Fruit fly (Drosophila melanogaster) whole organism, embryonic: ENCODE results near the gene CG43307.

Source experiments
- BtbVII ChIP-seq: fragments of 200-800 bp; sonication (Bioruptor generic); optimal IDR thresholded peaks from 3 replicates; lab custom pipeline; 2017; ENCODE audit warnings: missing biosample characterization, mild to moderate bottlenecking, missing genetic modification characterization
- CG11085 ChIP-seq: fragments of 200-800 bp; sonication (Bioruptor generic); IDR thresholded peaks from 2 replicates; pipeline ENCODE4 v1.3.6; 2022; ENCODE audit warnings: missing biosample characterization, missing genetic modification characterization
- CG11247 ChIP-seq: fragments of 200-800 bp; sonication (Bioruptor generic); IDR thresholded peaks from 2 replicates; pipeline ENCODE4 v1.3.6; 2022; ENCODE audit warnings: missing biosample characterization, missing genetic modification characterization
- CG11504 ChIP-seq: fragments of 200-800 bp; sonication (Bioruptor generic); optimal IDR thresholded peaks from 3 replicates; lab custom pipeline; 2019; ENCODE audit warnings: missing biosample characterization, mild to moderate bottlenecking, missing genetic modification characterization, moderate library complexity
- CG11560 ChIP-seq: fragments of 200-800 bp; sonication (Bioruptor generic); IDR thresholded peaks from 3 replicates; pipeline ENCODE4 v1.3.6; 2022; ENCODE audit warnings: missing biosample characterization, missing genetic modification characterization
- CG12071 ChIP-seq: fragments of 200-800 bp; sonication (Bioruptor generic); optimal IDR thresholded peaks from 3 replicates; lab custom pipeline; 2018; ENCODE audit warnings: missing biosample characterization, mild to moderate bottlenecking, missing genetic modification characterization
- CG1529 ChIP-seq: fragments of 200-800 bp; sonication (Bioruptor generic); optimal IDR thresholded peaks from 3 replicates; lab custom pipeline; 2018; ENCODE audit warnings: missing biosample characterization, missing genetic modification characterization
- CG15479 ChIP-seq: fragments of 200-800 bp; sonication (Bioruptor generic); optimal IDR thresholded peaks from 3 replicates; lab custom pipeline; 2019; ENCODE audit warnings: missing biosample characterization, mild to moderate bottlenecking, missing genetic modification characterization, moderate library complexity
- CG17186 ChIP-seq: fragments of 200-800 bp; sonication (Bioruptor generic); optimal IDR thresholded peaks from 3 replicates; lab custom pipeline; 2017; ENCODE audit warnings: missing biosample characterization, missing genetic modification reagents, missing genetic modification characterization
- CG17359 ChIP-seq: fragments of 200-800 bp; sonication (Bioruptor generic); optimal IDR thresholded peaks from 3 replicates; lab custom pipeline; 2018; ENCODE audit warnings: missing biosample characterization, mild to moderate bottlenecking, missing genetic modification characterization, moderate library complexity
- CG17912 ChIP-seq: fragments of 200-800 bp; sonication (Bioruptor generic); optimal IDR thresholded peaks from 2 replicates; lab custom pipeline; 2018; ENCODE audit warnings: missing biosample characterization, mild to moderate bottlenecking, missing genetic modification characterization
- CG30431 ChIP-seq: fragments of 200-800 bp; sonication (Bioruptor generic); optimal IDR thresholded peaks from 2 replicates; lab custom pipeline; 2017; ENCODE audit warnings: missing biosample characterization, missing genetic modification characterization
- CG3163 ChIP-seq: fragments of 200-800 bp; sonication (Bioruptor generic); optimal IDR thresholded peaks from 3 replicates; lab custom pipeline; 2016; ENCODE audit warnings: missing biosample characterization, missing genetic modification characterization
- CG3847 ChIP-seq: fragments of 200-800 bp; sonication (Bioruptor generic); IDR thresholded peaks from 2 replicates; pipeline ENCODE4 v1.3.6; 2022; ENCODE audit warnings: missing biosample characterization, missing genetic modification characterization
- CG4282 ChIP-seq: fragments of 200-800 bp; sonication (Bioruptor generic); optimal IDR thresholded peaks from 2 replicates; lab custom pipeline; 2016; ENCODE audit warnings: missing biosample characterization, missing genetic modification characterization
- CG4617 ChIP-seq: fragments of 200-800 bp; sonication (Bioruptor generic); optimal IDR thresholded peaks from 3 replicates; lab custom pipeline; 2016; ENCODE audit warnings: missing biosample characterization, missing genetic modification characterization, borderline replicate concordance
- CG4707 ChIP-seq: fragments of 200-800 bp; sonication (Bioruptor generic); optimal IDR thresholded peaks from 2 replicates; lab custom pipeline; 2018; ENCODE audit warnings: missing biosample characterization, mild to moderate bottlenecking, missing genetic modification characterization, moderate library complexity
- CG4730 ChIP-seq: fragments of 200-800 bp; sonication (Bioruptor generic); IDR thresholded peaks from 2 replicates; pipeline ENCODE4 v1.3.6; 2022; ENCODE audit warnings: missing biosample characterization, missing genetic modification characterization
- CG5245 ChIP-seq: fragments of 200-800 bp; sonication (Bioruptor generic); optimal IDR thresholded peaks from 3 replicates; lab custom pipeline; 2016; ENCODE audit warnings: missing biosample characterization, missing genetic modification characterization
- CG6175 ChIP-seq: fragments of 200-800 bp; sonication (Bioruptor generic); IDR thresholded peaks from 3 replicates; pipeline ENCODE4 v1.3.6; 2022; ENCODE audit warnings: missing biosample characterization, missing genetic modification characterization
- CG7786 ChIP-seq: fragments of 200-800 bp; sonication (Bioruptor generic); optimal IDR thresholded peaks from 2 replicates; lab custom pipeline; 2016; ENCODE audit warnings: missing biosample characterization, missing genetic modification characterization
- CG8478 ChIP-seq: fragments of >200 bp; optimal IDR thresholded peaks from 2 replicates; lab custom pipeline; 2018
- CG9797 ChIP-seq: fragments of 200-800 bp; sonication (Bioruptor generic); optimal IDR thresholded peaks from 3 replicates; lab custom pipeline; 2018; ENCODE audit warnings: missing biosample characterization, mild to moderate bottlenecking, missing genetic modification characterization
- CG9932 ChIP-seq: fragments of 200-800 bp; sonication (Bioruptor generic); IDR thresholded peaks from 2 replicates; pipeline ENCODE4 v1.3.6; 2022; ENCODE audit warnings: missing biosample characterization, missing genetic modification characterization
- Deaf1 ChIP-seq: fragments of 200-800 bp; optimal IDR thresholded peaks from 3 replicates; lab custom pipeline; 2019; ENCODE audit warnings: missing biosample characterization, mild to moderate bottlenecking, missing genetic modification characterization, moderate library complexity
- Dref ChIP-seq: fragments of 200-800 bp; sonication (Bioruptor generic); IDR thresholded peaks from 2 replicates; pipeline ENCODE4 v1.3.6; 2022; ENCODE audit warnings: missing biosample characterization, missing genetic modification characterization
- ERR ChIP-seq: fragments of 200-800 bp; sonication (Bioruptor generic); optimal IDR thresholded peaks from 2 replicates; lab custom pipeline; 2016; ENCODE audit warnings: missing biosample characterization, missing genetic modification characterization
- HHEX ChIP-seq: fragments of 200-800 bp; sonication (Bioruptor generic); optimal IDR thresholded peaks from 3 replicates; lab custom pipeline; 2017; ENCODE audit warnings: missing biosample characterization, mild to moderate bottlenecking, missing genetic modification characterization, missing genetic modification reagents
- Myb ChIP-seq: fragments of 200-800 bp; sonication (Bioruptor generic); optimal IDR thresholded peaks from 2 replicates; lab custom pipeline; 2016; ENCODE audit warnings: missing biosample characterization, missing genetic modification characterization
- NK7.1 ChIP-seq: fragments of 200-800 bp; sonication (Bioruptor generic); optimal IDR thresholded peaks from 3 replicates; lab custom pipeline; 2016; ENCODE audit warnings: missing biosample characterization, missing genetic modification characterization
- Nf-YB ChIP-seq: fragments of 200-800 bp; sonication (Bioruptor generic); optimal IDR thresholded peaks from 3 replicates; lab custom pipeline; 2019; ENCODE audit warnings: missing biosample characterization, mild to moderate bottlenecking, missing genetic modification characterization, moderate library complexity
- Sry-β ChIP-seq: fragments of 200-800 bp; sonication (Bioruptor generic); optimal IDR thresholded peaks from 2 replicates; lab custom pipeline; 2018; ENCODE audit warnings: missing biosample characterization, mild to moderate bottlenecking, missing genetic modification characterization, moderate library complexity
- Ssrp ChIP-seq: fragments of 200-800 bp; sonication (Bioruptor generic); optimal IDR thresholded peaks from 2 replicates; lab custom pipeline; 2018; ENCODE audit warnings: missing biosample characterization, mild to moderate bottlenecking, missing genetic modification characterization, moderate library complexity
- bigmax ChIP-seq: fragments of 200-800 bp; sonication (Bioruptor generic); optimal IDR thresholded peaks from 2 replicates; lab custom pipeline; 2018; ENCODE audit warnings: missing biosample characterization, mild to moderate bottlenecking, missing genetic modification characterization
- chif ChIP-seq, 2 experiments: fragments of 200-800 bp; sonication (Bioruptor generic); optimal IDR thresholded peaks; 3 replicates each; lab custom pipeline; 2016; ENCODE audit warnings: missing biosample characterization in 2 of 2, missing genetic modification characterization in 2 of 2
- chinmo ChIP-seq: fragments of 200-800 bp; sonication (Bioruptor generic); IDR thresholded peaks from 4 replicates; pipeline ENCODE4 v1.3.6; 2022; ENCODE audit warnings: missing biosample characterization, missing genetic modification characterization; ENCODE audit not compliant: partially characterized antibody
- disco-r ChIP-seq: fragments of 200-800 bp; sonication (Bioruptor generic); optimal IDR thresholded peaks from 2 replicates; lab custom pipeline; 2016; ENCODE audit warnings: missing biosample characterization, missing genetic modification characterization
- fd96Cb ChIP-seq: fragments of 200-800 bp; sonication (Bioruptor generic); optimal IDR thresholded peaks from 2 replicates; lab custom pipeline; 2018; ENCODE audit warnings: missing biosample characterization, mild to moderate bottlenecking, missing genetic modification characterization, moderate library complexity
- gro ChIP-seq: fragments of 200-800 bp; sonication (Bioruptor generic); optimal IDR thresholded peaks from 2 replicates; lab custom pipeline; 2016; ENCODE audit warnings: missing biosample characterization, missing genetic modification characterization
- inv ChIP-seq: fragments of 200-800 bp; sonication (Bioruptor generic); IDR thresholded peaks from 2 replicates; pipeline ENCODE4 v1.3.6; 2022; ENCODE audit warnings: missing biosample characterization, missing genetic modification characterization; ENCODE audit not compliant: partially characterized antibody
- maf-S ChIP-seq: fragments of 200-800 bp; sonication (Bioruptor generic); optimal IDR thresholded peaks from 2 replicates; lab custom pipeline; 2016; ENCODE audit warnings: missing biosample characterization, missing genetic modification characterization
- pan ChIP-seq, 4 experiments: fragments of >200 bp in 3 of 4; fragments of 200-800 bp in 1 of 4; sonication (Bioruptor generic) in 1 of 4; optimal IDR thresholded peaks in 3 of 4; IDR thresholded peaks in 1 of 4; 2 replicates each; pipeline versions ENCODE4 v1.3.6 to Lab custom; 2017 to 2022; ENCODE audit warnings: missing biosample characterization in 2 of 4, missing genetic modification characterization in 2 of 4, mixed read lengths in 1 of 4
- pita ChIP-seq: fragments of 200-800 bp; sonication (Bioruptor generic); optimal IDR thresholded peaks from 2 replicates; lab custom pipeline; 2017; ENCODE audit warnings: missing biosample characterization, mild to moderate bottlenecking, missing genetic modification characterization
- pnt ChIP-seq: fragments of 200-800 bp; sonication (Bioruptor generic); optimal IDR thresholded peaks from 3 replicates; lab custom pipeline; 2016; ENCODE audit warnings: missing biosample characterization, missing genetic modification characterization
- run ChIP-seq: fragments of 200-800 bp; sonication (Bioruptor generic); optimal IDR thresholded peaks from 3 replicates; lab custom pipeline; 2018; ENCODE audit warnings: missing biosample characterization, mild to moderate bottlenecking, missing genetic modification characterization
- sens ChIP-seq: fragments of 200-800 bp; sonication (Bioruptor generic); peaks from one replicate; lab custom pipeline; 2016; ENCODE audit warnings: missing biosample characterization, missing genetic modification characterization
- usp ChIP-seq: fragments of >200 bp; optimal IDR thresholded peaks from 2 replicates; lab custom pipeline; 2017; ENCODE audit warnings: missing biosample characterization, missing genetic modification characterization
- wek ChIP-seq: fragments of 200-800 bp; sonication (Bioruptor generic); optimal IDR thresholded peaks from 3 replicates; lab custom pipeline; 2018; ENCODE audit warnings: missing biosample characterization, mild to moderate bottlenecking, missing genetic modification characterization, moderate library complexity

CG43307 gene

dm6 chr2L:5799435-5800387 lies 11.7 kb upstream of the CG43307 start, which contains the start of gene CG9171 (continued):
- TF ChIP-seq run (tag; lab: Kevin White, UChicago): no peak
- no peak for TF ChIP-seq maf-S (GFP tag; lab: Kevin White, UChicago)
- no peak for TF ChIP-seq pan (optimal IDR thresholded peaks at IDR 0.05; lab: Kevin White, UChicago)
- peak in 1 of 2 experiments; percentile 52 for TF ChIP-seq pan (GFP tag; optimal IDR thresholded peaks at IDR 0.05 in 1 of 2, IDR thresholded peaks at IDR 0.05 in 1 of 2)
- TF ChIP-seq CG3847: peak; percentile 68
- peak; percentile 65 for TF ChIP-seq CG9932
- peak; percentile 71 for TF ChIP-seq CG17186 (GFP tag; lab: Kevin White, UChicago)
- peak; percentile 55 for TF ChIP-seq Nf-YB (GFP tag; lab: Kevin White, UChicago)
- TF ChIP-seq CG7786: no peak
- peak; percentile 76 for TF ChIP-seq sens (GFP tag; lab: Kevin White, UChicago)
- no peak for TF ChIP-seq NK7.1 (GFP tag; lab: Kevin White, UChicago)
- no peak for TF ChIP-seq CG5245 (GFP tag; lab: Kevin White, UChicago)
- peak; percentile 55 for TF ChIP-seq gro (GFP tag; lab: Kevin White, UChicago)
- TF ChIP-seq disco-r: no peak
- no peak; the same call in 1 of the 2 replicates for TF ChIP-seq inv (GFP tag; lab: Robert Waterston, UW)
- no peak for TF ChIP-seq CG8478 (lab: Kevin White, UChicago)
- TF ChIP-seq fd96Cb (tag; lab: Kevin White, UChicago): no peak
- TF ChIP-seq ERR (GFP tag; lab: Kevin White, UChicago): no peak
- TF ChIP-seq pnt (GFP tag; lab: Kevin White, UChicago): no peak
- TF ChIP-seq chinmo (GFP tag; lab: Robert Waterston, UW): peak; percentile 73; the same call in 3 of the 4 replicates
- TF ChIP-seq CG17912 (GFP tag; lab: Kevin White, UChicago): no peak
- TF ChIP-seq chif (GFP tag; optimal IDR thresholded peaks at IDR 0.05; lab: Kevin White, UChicago): no peak
- peak; percentile 66 for TF ChIP-seq Dref (GFP tag; lab: Robert Waterston, UW)
- no peak for TF ChIP-seq CG12071
- no peak; the same call in 2 of the 3 replicates for TF ChIP-seq CG11560 (tag; lab: Robert Waterston, UW)
- no peak for TF ChIP-seq CG11085 (GFP tag; lab: Robert Waterston, UW)
- TF ChIP-seq wek (GFP tag; lab: Kevin White, UChicago): peak; percentile 13
- peak; percentile 50 for TF ChIP-seq CG17359 (tag; lab: Kevin White, UChicago)
- peak; percentile 5 for TF ChIP-seq HHEX (GFP tag; lab: Kevin White, UChicago)
- no peak for TF ChIP-seq CG11247
- TF ChIP-seq Myb (GFP tag; lab: Kevin White, UChicago): peak; percentile 43
- TF ChIP-seq CG11504 (tag; lab: Kevin White, UChicago): peak; percentile 57
- TF ChIP-seq CG1529: no peak
- TF ChIP-seq pita (GFP tag; lab: Kevin White, UChicago): peak; percentile 88
- no peak for TF ChIP-seq usp
- no peak for TF ChIP-seq CG4707 (GFP tag; lab: Kevin White, UChicago)
- no peak for TF ChIP-seq BtbVII
- TF ChIP-seq CG3163 (GFP tag; lab: Kevin White, UChicago): peak; percentile 100
- no peak for TF ChIP-seq Ssrp (tag; lab: Kevin White, UChicago)
- TF ChIP-seq Deaf1 (tag; lab: Kevin White, UChicago): peak; percentile 54
- peak; percentile 94 for TF ChIP-seq CG6175
- peak; percentile 57 for TF ChIP-seq CG15479
- TF ChIP-seq CG4730: no peak
- peak; percentile 5 for TF ChIP-seq Sry-β (GFP tag; lab: Kevin White, UChicago)
- no peak for TF ChIP-seq CG30431 (GFP tag; lab: Kevin White, UChicago)
- TF ChIP-seq CG4617 (GFP tag; lab: Kevin White, UChicago): no peak
- no peak for TF ChIP-seq CG4282 (GFP tag; lab: Kevin White, UChicago)
- peak; percentile 33 for TF ChIP-seq bigmax (GFP tag; lab: Kevin White, UChicago)
- TF ChIP-seq CG9797 (GFP tag; lab: Kevin White, UChicago): peak; percentile 97
